Worm (Caenorhabditis elegans) whole organism, L4 larva: Measurements from ENCODE around the gene mks-2.

ENCODE experiments used
- F26F4.8 ChIP-seq: fragments of 200-800 bp; sonication (Bioruptor generic); conservative IDR thresholded peaks from 2 replicates; pipeline ENCODE4 v1.3.6; 2022; ENCODE audit warnings: missing genetic modification characterization, missing compliant biosample characterization
- F37D6.2 ChIP-seq: sonication (generic microtip); optimal IDR thresholded peaks from 2 replicates; lab custom pipeline; 2016; ENCODE audit warnings: mild to moderate bottlenecking, missing genetic modification characterization, missing compliant biosample characterization
- R02D3.7 ChIP-seq: fragments of 150-350 bp; sonication (generic microtip); optimal IDR thresholded peaks from 3 replicates; lab custom pipeline; 2014; ENCODE audit warnings: missing biosample characterization, missing genetic modification characterization
- T20F7.1 ChIP-seq: fragments of 200-800 bp; sonication (Bioruptor generic); optimal IDR thresholded peaks from 2 replicates; lab custom pipeline; 2018; ENCODE audit warnings: mild to moderate bottlenecking, missing genetic modification characterization, missing compliant biosample characterization
- Y48G9A.11 ChIP-seq: fragments of 200-800 bp; sonication (Bioruptor generic); IDR thresholded peaks from 2 replicates; pipeline ENCODE4 v1.3.6; 2022; ENCODE audit warnings: missing genetic modification reagents, missing genetic modification characterization, missing compliant biosample characterization
- ZK546.5 ChIP-seq, 2 experiments: sonication (generic microtip); optimal IDR thresholded peaks; 2 replicates each; lab custom pipeline; 2017; ENCODE audit warnings: missing biosample characterization in 2 of 2, missing genetic modification characterization in 2 of 2
- aha-1 ChIP-seq: fragments of 150-350 bp; peaks from one replicate; lab custom pipeline; 2014; ENCODE audit warnings: missing biosample characterization, missing genetic modification characterization
- arid-1 ChIP-seq: fragments of 200-800 bp; sonication (Bioruptor generic); conservative IDR thresholded peaks from 2 replicates; pipeline ENCODE4 v1.3.6; 2022; ENCODE audit warnings: missing genetic modification reagents, missing genetic modification characterization, missing compliant biosample characterization
- attf-4 ChIP-seq: sonication (generic microtip); optimal IDR thresholded peaks from 3 replicates; lab custom pipeline; 2017; ENCODE audit warnings: missing biosample characterization, missing genetic modification characterization
- ceh-20 ChIP-seq: fragments of 200-800 bp; sonication (Bioruptor generic); IDR thresholded peaks from 2 replicates; pipeline ENCODE4 v1.3.6; 2022; ENCODE audit warnings: missing genetic modification reagents, missing genetic modification characterization, missing compliant biosample characterization
- ceh-28 ChIP-seq: fragments of 150-350 bp; optimal IDR thresholded peaks from 2 replicates; lab custom pipeline; 2014; ENCODE audit warnings: missing biosample characterization, missing genetic modification reagents, missing genetic modification characterization
- ces-1 ChIP-seq: fragments of 150-350 bp; sonication (generic microtip); optimal IDR thresholded peaks from 4 replicates; lab custom pipeline; 2014; ENCODE audit warnings: missing biosample characterization, missing genetic modification reagents, missing genetic modification characterization
- daf-12 ChIP-seq: fragments of 150-350 bp; optimal IDR thresholded peaks from 2 replicates; lab custom pipeline; 2014; ENCODE audit warnings: missing biosample characterization, missing genetic modification reagents, missing genetic modification characterization
- dpl-1 ChIP-seq: fragments of 150-350 bp; optimal IDR thresholded peaks from 2 replicates; lab custom pipeline; 2014; ENCODE audit warnings: missing biosample characterization, missing genetic modification reagents, missing genetic modification characterization
- fkh-10 ChIP-seq: fragments of 150-350 bp; optimal IDR thresholded peaks from 2 replicates; lab custom pipeline; 2014; ENCODE audit warnings: missing biosample characterization, missing genetic modification reagents, missing genetic modification characterization
- fos-1 ChIP-seq: fragments of 150-350 bp; optimal IDR thresholded peaks from 2 replicates; lab custom pipeline; 2014; ENCODE audit warnings: missing biosample characterization, missing genetic modification characterization
- hmg-1.1 ChIP-seq: fragments of 200-800 bp; sonication (Bioruptor generic); IDR thresholded peaks from 2 replicates; pipeline ENCODE4 v1.3.6; 2022; ENCODE audit warnings: missing genetic modification reagents, missing genetic modification characterization, missing compliant biosample characterization
- lim-7 ChIP-seq: fragments of 200-800 bp; sonication (Bioruptor generic); IDR thresholded peaks from 2 replicates; pipeline ENCODE4 v1.3.6; 2022; ENCODE audit warnings: missing genetic modification characterization, missing compliant biosample characterization
- lin-1 ChIP-seq: fragments of 200-800 bp; sonication (Bioruptor generic); IDR thresholded peaks from 2 replicates; pipeline ENCODE4 v1.3.6; 2022; ENCODE audit warnings: missing genetic modification reagents, missing genetic modification characterization, missing compliant biosample characterization
- lin-29 ChIP-seq: fragments of 200-800 bp; sonication (Bioruptor generic); IDR thresholded peaks from 2 replicates; pipeline ENCODE4 v1.3.6; 2022; ENCODE audit warnings: missing genetic modification reagents, missing genetic modification characterization, missing compliant biosample characterization
- lin-38 ChIP-seq: fragments of 200-800 bp; sonication (Bioruptor generic); IDR thresholded peaks from 2 replicates; pipeline ENCODE4 v1.3.6; 2022; ENCODE audit warnings: missing genetic modification reagents, missing genetic modification characterization, missing compliant biosample characterization
- lir-3 ChIP-seq: sonication (generic microtip); optimal IDR thresholded peaks from 2 replicates; lab custom pipeline; 2016; ENCODE audit warnings: mild to moderate bottlenecking, missing genetic modification characterization, missing compliant biosample characterization
- madf-5 ChIP-seq, 2 experiments: fragments of 200-800 bp; sonication (Bioruptor generic); IDR thresholded peaks; 2 replicates each; pipeline ENCODE4 v1.3.6; 2022; ENCODE audit warnings: missing compliant biosample characterization in 2 of 2, missing genetic modification characterization in 2 of 2
- mdl-1 ChIP-seq, 2 experiments: fragments of 150-350 bp in 1 of 2; sonication (generic microtip) in 1 of 2; optimal IDR thresholded peaks; 2 replicates each; lab custom pipeline; 2014 to 2017; ENCODE audit warnings: missing biosample characterization in 2 of 2, missing genetic modification characterization in 2 of 2
- mep-1 ChIP-seq: fragments of 150-350 bp; sonication (generic microtip); optimal IDR thresholded peaks from 3 replicates; lab custom pipeline; 2014; ENCODE audit warnings: missing biosample characterization, missing genetic modification characterization
- mes-2 ChIP-seq: sonication (generic microtip); optimal IDR thresholded peaks from 2 replicates; lab custom pipeline; 2016; ENCODE audit warnings: missing genotype, mild to moderate bottlenecking, missing genetic modification characterization, missing compliant biosample characterization; ENCODE audit not compliant: poor library complexity, severe bottlenecking
- nhr-111 ChIP-seq: fragments of 200-800 bp; sonication (Bioruptor generic); optimal IDR thresholded peaks from 2 replicates; lab custom pipeline; 2018; ENCODE audit warnings: mild to moderate bottlenecking, missing genetic modification characterization, missing compliant biosample characterization
- nhr-28 ChIP-seq: fragments of 150-350 bp; optimal IDR thresholded peaks from 2 replicates; lab custom pipeline; 2014; ENCODE audit warnings: missing biosample characterization, missing genetic modification characterization
- nhr-48 ChIP-seq: sonication (generic microtip); optimal IDR thresholded peaks from 2 replicates; lab custom pipeline; 2016; ENCODE audit warnings: mild to moderate bottlenecking, missing genetic modification characterization, missing compliant biosample characterization
- pha-4 ChIP-seq, 2 experiments: fragments of 150-350 bp in 1 of 2; fragments of 200-800 bp in 1 of 2; sonication (Bioruptor generic) in 1 of 2; IDR thresholded peaks in 1 of 2; optimal IDR thresholded peaks in 1 of 2; 2 replicates each; pipeline versions ENCODE4 v1.3.6 to Lab custom; 2014 to 2022; ENCODE audit warnings: missing genetic modification characterization in 2 of 2, missing genetic modification reagents in 2 of 2, missing biosample characterization in 1 of 2, missing compliant biosample characterization in 1 of 2
- php-3 ChIP-seq: fragments of 200-800 bp; sonication (Bioruptor generic); IDR thresholded peaks from 2 replicates; pipeline ENCODE4 v1.3.6; 2022; ENCODE audit warnings: missing genetic modification reagents, missing genetic modification characterization, missing compliant biosample characterization
- skn-1 ChIP-seq: fragments of 150-350 bp; optimal IDR thresholded peaks from 2 replicates; lab custom pipeline; 2014; ENCODE audit warnings: missing biosample characterization, missing genetic modification characterization
- spr-1 ChIP-seq: sonication (generic microtip); optimal IDR thresholded peaks from 2 replicates; lab custom pipeline; 2016; ENCODE audit warnings: mild to moderate bottlenecking, missing genetic modification characterization, missing compliant biosample characterization
- unc-130 ChIP-seq: sonication (generic microtip); optimal IDR thresholded peaks from 2 replicates; lab custom pipeline; 2016; ENCODE audit warnings: missing genetic modification reagents, missing genetic modification characterization, missing compliant biosample characterization
- unc-39 ChIP-seq: sonication (generic microtip); optimal IDR thresholded peaks from 2 replicates; lab custom pipeline; 2017; ENCODE audit warnings: missing biosample characterization, missing genetic modification characterization
- unc-62 ChIP-seq, 3 experiments: fragments of 150-350 bp in 1 of 3; sonication (generic microtip); optimal IDR thresholded peaks in 2 of 3; peaks in 1 of 3; 1 replicate in 1 of 3; 2 replicates in 2 of 3; lab custom pipeline; 2014 to 2017; ENCODE audit warnings: missing biosample characterization in 3 of 3, missing genetic modification characterization in 3 of 3, missing genetic modification reagents in 3 of 3, missing genotype in 1 of 3
- zag-1 ChIP-seq: fragments of 150-350 bp; optimal IDR thresholded peaks from 2 replicates; lab custom pipeline; 2014; ENCODE audit warnings: missing biosample characterization, missing genetic modification characterization
- ztf-11 ChIP-seq: fragments of 150-350 bp; optimal IDR thresholded peaks from 2 replicates; lab custom pipeline; 2014; ENCODE audit warnings: missing biosample characterization, missing genetic modification characterization
- ztf-7 ChIP-seq: fragments of 150-350 bp; optimal IDR thresholded peaks from 2 replicates; lab custom pipeline; 2014; ENCODE audit warnings: missing biosample characterization, missing genetic modification characterization

mks-2 gene

DNA sequence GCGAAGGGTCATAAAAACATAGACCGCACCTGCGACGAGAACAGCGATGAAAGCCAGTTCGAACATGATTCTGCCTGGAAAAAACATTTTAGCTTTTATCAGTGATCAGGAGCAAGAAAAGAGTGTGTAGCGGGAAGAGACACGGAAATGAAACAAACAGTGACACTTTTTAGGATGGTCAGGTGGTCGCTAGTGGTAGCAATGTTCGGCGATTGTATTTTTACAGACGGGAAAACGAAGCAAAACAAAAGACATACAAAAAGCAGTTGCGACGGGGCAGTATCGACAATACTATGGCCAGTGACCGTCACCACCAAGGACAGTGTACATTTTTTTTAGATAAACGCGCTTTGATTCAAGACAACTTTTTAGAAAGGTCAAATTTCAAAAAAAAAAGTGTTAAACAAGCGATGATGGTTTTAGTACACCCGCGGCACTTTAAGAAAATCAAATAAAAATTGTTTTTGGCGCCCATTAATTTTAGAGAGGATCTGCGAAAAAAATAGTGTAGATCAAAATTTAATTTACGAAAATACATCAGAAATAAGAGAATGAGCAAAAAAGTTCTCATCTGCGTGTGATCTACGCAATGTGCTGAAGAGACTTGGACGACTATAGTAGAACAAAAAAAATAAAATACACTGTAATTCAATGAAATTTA, 16.3 kb upstream of the mks-2 start, which contains the start of gene T24H7.9 (continued):
- TF ChIP-seq mdl-1 (tag; optimal IDR thresholded peaks at IDR 0.05; lab: Kevin White, UChicago) (no peak), madf-5 (GFP tag; IDR thresholded peaks at IDR 0.05; lab: Robert Waterston, UW) (no peak), zag-1 (tag; lab: Kevin White, UChicago) (no peak), F37D6.2 (tag; lab: Kevin White, UChicago) (no peak), lin-38 (GFP tag; lab: Robert Waterston, UW) (no peak), lin-29 (peak; percentile 43; the same call in 1 of the 2 replicates), nhr-28 (tag; lab: Kevin White, UChicago) (peak; percentile 31), unc-130 (GFP tag; lab: Kevin White, UChicago) (no peak), R02D3.7 (tag; lab: Kevin White, UChicago) (no peak), hmg-1.1 (GFP tag; lab: Robert Waterston, UW) (no peak), fos-1 (tag; lab: Kevin White, UChicago) (no peak), nhr-48 (tag; lab: Kevin White, UChicago) (no peak), mes-2 (tag; lab: Kevin White, UChicago) (peak; percentile 23), lim-7 (GFP tag; lab: Robert Waterston, UW) (no peak), skn-1 (tag; lab: Kevin White, UChicago) (no peak), dpl-1 (GFP tag; lab: Kevin White, UChicago) (no peak), php-3 (GFP tag; lab: Robert Waterston, UW) (no peak), ceh-20 (no peak), arid-1 (GFP tag; lab: Robert Waterston, UW) (no peak), ztf-11 (tag; lab: Kevin White, UChicago) (no peak), F26F4.8 (no peak), pha-4 (GFP tag; IDR thresholded peaks at IDR 0.05; lab: Robert Waterston, UW) (no peak), pha-4 (tag; optimal IDR thresholded peaks at IDR 0.05; lab: Kevin White, UChicago) (no peak), attf-4 (tag; lab: Kevin White, UChicago) (no peak), spr-1 (tag; lab: Kevin White, UChicago) (no peak), lir-3 (no peak), ces-1 (GFP tag; lab: Kevin White, UChicago) (no peak), unc-39 (no peak), ceh-28 (tag; lab: Kevin White, UChicago) (no peak), ztf-7 (tag; lab: Kevin White, UChicago) (no peak), nhr-111 (no peak), unc-62 (GFP tag; optimal IDR thresholded peaks at IDR 0.05 in 1 of 2; lab: Kevin White, UChicago) (no peak), unc-62 (tag; optimal IDR thresholded peaks at IDR 0.05; lab: Kevin White, UChicago) (no peak), ZK546.5 (tag; optimal IDR thresholded peaks at IDR 0.05; lab: Kevin White, UChicago) (no peak), Y48G9A.11 (no peak), T20F7.1 (GFP tag; lab: Kevin White, UChicago) (no peak), mep-1 (tag; lab: Kevin White, UChicago) (peak; percentile 8), daf-12 (tag; lab: Kevin White, UChicago) (no peak)

DNA sequence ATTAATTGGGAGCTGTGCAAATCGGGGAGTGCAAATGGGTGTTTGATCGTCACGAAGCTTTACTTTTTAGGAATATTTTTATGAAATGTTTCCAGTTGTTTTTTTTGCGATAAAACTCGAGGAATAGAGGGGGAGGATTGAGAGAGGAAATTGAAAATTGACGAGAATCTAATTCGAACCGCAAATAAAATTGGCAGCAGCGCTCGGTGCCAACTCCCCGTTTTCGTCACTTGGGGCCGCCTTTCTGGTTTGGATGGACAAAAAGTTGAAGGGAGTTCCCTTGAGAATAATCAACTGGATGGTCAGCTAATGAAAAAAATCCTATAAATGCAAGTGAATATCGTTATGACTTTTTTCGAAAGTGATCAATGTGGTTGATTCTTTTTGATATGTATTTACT, 10.9 kb upstream of the mks-2 start:
- TF ChIP-seq ces-1 (GFP tag; lab: Kevin White, UChicago) = peak; percentile 26
- TF ChIP-seq mdl-1 (tag; optimal IDR thresholded peaks at IDR 0.05; lab: Kevin White, UChicago) = no peak

DNA sequence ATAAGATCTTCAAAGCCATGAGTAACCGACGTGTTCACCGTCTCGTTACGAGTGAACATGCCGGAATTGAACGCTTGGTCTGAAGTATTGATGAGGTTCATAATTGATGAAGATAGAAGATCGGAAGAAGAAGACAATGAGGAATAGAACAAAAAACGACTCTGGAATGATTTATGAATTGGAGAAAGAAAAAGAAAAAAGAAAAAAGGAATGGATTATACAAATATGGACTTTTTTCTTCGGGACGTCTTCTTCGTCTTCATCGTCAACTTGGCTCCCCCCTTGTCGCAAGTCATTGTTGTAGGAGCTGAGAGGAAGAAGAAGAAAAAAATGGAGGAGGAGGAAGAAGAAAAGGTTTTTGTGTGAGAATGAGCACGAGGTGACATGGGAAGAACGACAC, 7.7 kb upstream of the mks-2 start, which contains the start of gene srsy-2:
Gene srsy-2 (minus strand): TSS at position 101 of the 400 bp plus-strand sequence.
- peak; percentile 28 for TF ChIP-seq aha-1
- no peak for TF ChIP-seq nhr-48 (tag; lab: Kevin White, UChicago)
- peak; percentile 32 for TF ChIP-seq fkh-10 (GFP tag; lab: Kevin White, UChicago)
- no peak for TF ChIP-seq lin-1 (GFP tag; lab: Robert Waterston, UW)
- TF ChIP-seq, all 104 proteins: peak for 2
